Fruit fly (Drosophila melanogaster) whole organism, embryonic: ENCODE data around the gene CG12448.

Source experiments
- Antp ChIP-seq: fragments of 200-800 bp; sonication (Bioruptor generic); optimal IDR thresholded peaks from 3 replicates; lab custom pipeline; 2016; ENCODE audit warnings: missing biosample characterization, missing genetic modification characterization
- Asciz ChIP-seq: fragments of 200-800 bp; sonication (Bioruptor generic); optimal IDR thresholded peaks from 2 replicates; lab custom pipeline; 2017; ENCODE audit warnings: missing biosample characterization, mild to moderate bottlenecking, missing genetic modification characterization, missing genetic modification reagents
- Blimp-1 ChIP-seq: fragments of 200-800 bp; sonication (Bioruptor generic); optimal IDR thresholded peaks from 3 replicates; lab custom pipeline; 2018; ENCODE audit warnings: missing biosample characterization, missing genetic modification characterization, mild to moderate bottlenecking, moderate library complexity, missing genetic modification reagents
- CG10565 ChIP-seq: fragments of 200-800 bp; sonication (Bioruptor generic); optimal IDR thresholded peaks from 3 replicates; lab custom pipeline; 2016; ENCODE audit warnings: missing biosample characterization, mild to moderate bottlenecking, missing genetic modification characterization
- CG11247 ChIP-seq: fragments of 200-800 bp; sonication (Bioruptor generic); IDR thresholded peaks from 2 replicates; pipeline ENCODE4 v1.3.6; 2022; ENCODE audit warnings: missing biosample characterization, missing genetic modification characterization
- CG12219 ChIP-seq: fragments of 200-800 bp; sonication (Bioruptor generic); optimal IDR thresholded peaks from 3 replicates; lab custom pipeline; 2018; ENCODE audit warnings: missing biosample characterization, mild to moderate bottlenecking, missing genetic modification characterization
- CG12299 ChIP-seq: fragments of 200-800 bp; sonication (Bioruptor generic); optimal IDR thresholded peaks from 2 replicates; lab custom pipeline; 2018; ENCODE audit warnings: missing biosample characterization, mild to moderate bottlenecking, missing genetic modification characterization
- CG14710 ChIP-seq: fragments of 200-800 bp; sonication (Bioruptor generic); optimal IDR thresholded peaks from 3 replicates; lab custom pipeline; 2019; ENCODE audit warnings: missing biosample characterization, mild to moderate bottlenecking, missing genetic modification characterization, moderate library complexity
- CG15514 ChIP-seq: fragments of 200-800 bp; sonication (Bioruptor generic); optimal IDR thresholded peaks from 3 replicates; lab custom pipeline; 2017; ENCODE audit warnings: missing biosample characterization, missing genetic modification characterization, mild to moderate bottlenecking, moderate library complexity, missing genetic modification reagents
- CG17186 ChIP-seq: fragments of 200-800 bp; sonication (Bioruptor generic); optimal IDR thresholded peaks from 3 replicates; lab custom pipeline; 2017; ENCODE audit warnings: missing biosample characterization, missing genetic modification reagents, missing genetic modification characterization
- CG30020 ChIP-seq: fragments of 200-800 bp; optimal IDR thresholded peaks from 2 replicates; lab custom pipeline; 2019; ENCODE audit warnings: missing biosample characterization, mild to moderate bottlenecking, missing genetic modification characterization, moderate library complexity
- CG3065 ChIP-seq: fragments of 200-800 bp; sonication (Bioruptor generic); optimal IDR thresholded peaks from 2 replicates; lab custom pipeline; 2016; ENCODE audit warnings: missing biosample characterization, missing genetic modification characterization
- CG34376 ChIP-seq: fragments of 200-800 bp; sonication (Bioruptor generic); optimal IDR thresholded peaks from 2 replicates; lab custom pipeline; 2018; ENCODE audit warnings: missing biosample characterization, mild to moderate bottlenecking, missing genetic modification characterization
- CG7963 ChIP-seq: fragments of 200-800 bp; sonication (Bioruptor generic); IDR thresholded peaks from 3 replicates; pipeline ENCODE4 v1.3.6; 2022; ENCODE audit warnings: missing biosample characterization, missing genetic modification characterization; ENCODE audit not compliant: partially characterized antibody
- CG8924 ChIP-seq: fragments of 200-800 bp; optimal IDR thresholded peaks from 3 replicates; lab custom pipeline; 2019; ENCODE audit warnings: missing biosample characterization, mild to moderate bottlenecking, missing genetic modification characterization, moderate library complexity
- CG8944 ChIP-seq: fragments of 200-800 bp; sonication (Bioruptor generic); optimal IDR thresholded peaks from 3 replicates; lab custom pipeline; 2016; ENCODE audit warnings: missing biosample characterization, missing genetic modification characterization
- CG9876 ChIP-seq: fragments of 200-800 bp; sonication (Bioruptor generic); optimal IDR thresholded peaks from 2 replicates; lab custom pipeline; 2016; ENCODE audit warnings: missing biosample characterization, missing genetic modification characterization
- Drgx ChIP-seq: fragments of 200-800 bp; sonication (Bioruptor generic); IDR thresholded peaks from 2 replicates; pipeline ENCODE4 v1.3.6; 2022; ENCODE audit warnings: missing biosample characterization, missing genetic modification characterization
- HmgD ChIP-seq: fragments of 200-800 bp; sonication (Bioruptor generic); optimal IDR thresholded peaks from 3 replicates; lab custom pipeline; 2016; ENCODE audit warnings: missing biosample characterization, missing genetic modification characterization
- Hmr ChIP-seq: fragments of 200-800 bp; sonication (Bioruptor generic); optimal IDR thresholded peaks from 3 replicates; lab custom pipeline; 2017; ENCODE audit warnings: mild to moderate bottlenecking, missing biosample characterization, missing genetic modification reagents, missing genetic modification characterization
- Med ChIP-seq: fragments of 200-800 bp; sonication (Bioruptor generic); peaks from one replicate; lab custom pipeline; 2016; ENCODE audit warnings: missing biosample characterization, missing genetic modification characterization, mild to moderate bottlenecking, inconsistent platforms, moderate library complexity
- Sry-β ChIP-seq: fragments of 200-800 bp; sonication (Bioruptor generic); optimal IDR thresholded peaks from 2 replicates; lab custom pipeline; 2018; ENCODE audit warnings: missing biosample characterization, mild to moderate bottlenecking, missing genetic modification characterization, moderate library complexity
- ab ChIP-seq: fragments of 200-800 bp; sonication (Bioruptor generic); optimal IDR thresholded peaks from 2 replicates; lab custom pipeline; 2016; ENCODE audit warnings: missing biosample characterization, missing genetic modification characterization
- al ChIP-seq: fragments of 200-800 bp; sonication (Bioruptor generic); IDR thresholded peaks from 2 replicates; pipeline ENCODE4 v1.3.6; 2022; ENCODE audit warnings: missing biosample characterization, missing genetic modification characterization
- ato ChIP-seq: fragments of 200-800 bp; sonication (Bioruptor generic); IDR thresholded peaks from 2 replicates; pipeline ENCODE4 v1.3.6; 2022; ENCODE audit warnings: missing biosample characterization, missing genetic modification characterization; ENCODE audit not compliant: partially characterized antibody
- cas ChIP-seq: fragments of 200-800 bp; sonication (Bioruptor generic); IDR thresholded peaks from 2 replicates; pipeline ENCODE4 v1.3.6; 2022; ENCODE audit warnings: missing biosample characterization, missing genetic modification characterization
- chn ChIP-seq: fragments of 200-800 bp; sonication (Bioruptor generic); optimal IDR thresholded peaks from 2 replicates; lab custom pipeline; 2016; ENCODE audit warnings: missing biosample characterization, missing genetic modification characterization
- ci ChIP-seq: fragments of 200-800 bp; sonication (Bioruptor generic); IDR thresholded peaks from 3 replicates; pipeline ENCODE4 v1.3.6; 2022; ENCODE audit warnings: missing biosample characterization, missing genetic modification characterization
- dati ChIP-seq: fragments of 200-800 bp; sonication (Bioruptor generic); IDR thresholded peaks from 2 replicates; pipeline ENCODE4 v1.3.6; 2022; ENCODE audit warnings: missing biosample characterization, missing genetic modification characterization
- eyg ChIP-seq: fragments of 200-800 bp; sonication (Bioruptor generic); optimal IDR thresholded peaks from 3 replicates; lab custom pipeline; 2016; ENCODE audit warnings: missing biosample characterization, missing genetic modification characterization
- fu2 ChIP-seq: fragments of 200-800 bp; sonication (Bioruptor generic); optimal IDR thresholded peaks from 2 replicates; lab custom pipeline; 2016; ENCODE audit warnings: missing biosample characterization, missing genetic modification characterization
- gem ChIP-seq: fragments of 200-800 bp; sonication (Bioruptor generic); optimal IDR thresholded peaks from 2 replicates; lab custom pipeline; 2019; ENCODE audit warnings: missing biosample characterization, mild to moderate bottlenecking, missing genetic modification characterization, moderate library complexity
- gfzf ChIP-seq: fragments of 200-800 bp; sonication (Bioruptor generic); optimal IDR thresholded peaks from 2 replicates; lab custom pipeline; 2016; ENCODE audit warnings: missing biosample characterization, mild to moderate bottlenecking, missing genetic modification characterization, moderate library complexity
- knrl ChIP-seq: fragments of 200-800 bp; sonication (Bioruptor generic); IDR thresholded peaks from 3 replicates; pipeline ENCODE4 v1.3.6; 2022; ENCODE audit warnings: missing biosample characterization, missing genetic modification characterization; ENCODE audit not compliant: partially characterized antibody
- lilli ChIP-seq: fragments of 200-800 bp; sonication (Bioruptor generic); optimal IDR thresholded peaks from 3 replicates; lab custom pipeline; 2016; ENCODE audit warnings: missing biosample characterization, missing genetic modification characterization
- nau ChIP-seq: fragments of 200-800 bp; sonication (Bioruptor generic); optimal IDR thresholded peaks from 3 replicates; lab custom pipeline; 2017; ENCODE audit warnings: missing biosample characterization, mild to moderate bottlenecking, missing genetic modification characterization, missing genetic modification reagents
- nerfin-2 ChIP-seq: fragments of 200-800 bp; sonication (Bioruptor generic); IDR thresholded peaks from 2 replicates; pipeline ENCODE4 v1.3.6; 2022; ENCODE audit warnings: missing biosample characterization, missing genetic modification characterization; ENCODE audit not compliant: partially characterized antibody
- pita ChIP-seq: fragments of 200-800 bp; sonication (Bioruptor generic); optimal IDR thresholded peaks from 2 replicates; lab custom pipeline; 2017; ENCODE audit warnings: missing biosample characterization, mild to moderate bottlenecking, missing genetic modification characterization
- pzg ChIP-seq: fragments of 200-800 bp; sonication (Bioruptor generic); optimal IDR thresholded peaks from 3 replicates; lab custom pipeline; 2018; ENCODE audit warnings: missing biosample characterization, mild to moderate bottlenecking, missing genetic modification characterization, moderate library complexity
- row ChIP-seq: fragments of 200-800 bp; sonication (Bioruptor generic); IDR thresholded peaks from 3 replicates; pipeline ENCODE4 v1.3.6; 2022; ENCODE audit warnings: missing biosample characterization, missing genetic modification characterization
- sd ChIP-seq: fragments of 200-800 bp; sonication (Bioruptor generic); optimal IDR thresholded peaks from 3 replicates; lab custom pipeline; 2018; ENCODE audit warnings: missing biosample characterization, mild to moderate bottlenecking, missing genetic modification characterization, moderate library complexity
- slp2 ChIP-seq: fragments of 200-800 bp; sonication (Bioruptor generic); optimal IDR thresholded peaks from 2 replicates; lab custom pipeline; 2016; ENCODE audit warnings: missing biosample characterization, missing genetic modification characterization
- sr ChIP-seq: fragments of 200-800 bp; sonication (Bioruptor generic); IDR thresholded peaks from 3 replicates; pipeline ENCODE4 v1.3.6; 2022; ENCODE audit warnings: missing biosample characterization, missing genetic modification characterization
- ssp ChIP-seq: fragments of 200-800 bp; sonication (Bioruptor generic); IDR thresholded peaks from 2 replicates; pipeline ENCODE4 v1.3.6; 2022; ENCODE audit warnings: missing biosample characterization, missing genetic modification characterization
- tin ChIP-seq: fragments of 200-800 bp; sonication (Bioruptor generic); optimal IDR thresholded peaks from 3 replicates; lab custom pipeline; 2016; ENCODE audit warnings: missing biosample characterization, missing genetic modification characterization
- toy ChIP-seq: fragments of 200-800 bp; sonication (Bioruptor generic); IDR thresholded peaks from 2 replicates; pipeline ENCODE4 v1.3.6; 2022; ENCODE audit warnings: missing biosample characterization, missing genetic modification characterization
- tup ChIP-seq: fragments of 200-800 bp; sonication (Bioruptor generic); optimal IDR thresholded peaks from 2 replicates; lab custom pipeline; 2016; ENCODE audit warnings: missing biosample characterization, mild to moderate bottlenecking, missing genetic modification characterization, moderate library complexity
- wor ChIP-seq: fragments of 200-800 bp; sonication (Bioruptor generic); IDR thresholded peaks from 2 replicates; pipeline ENCODE4 v1.3.6; 2022; ENCODE audit warnings: missing biosample characterization, missing genetic modification characterization
- yki ChIP-seq: fragments of >200 bp; optimal IDR thresholded peaks from 3 replicates; lab custom pipeline; 2018

Gene CG12448

DNA sequence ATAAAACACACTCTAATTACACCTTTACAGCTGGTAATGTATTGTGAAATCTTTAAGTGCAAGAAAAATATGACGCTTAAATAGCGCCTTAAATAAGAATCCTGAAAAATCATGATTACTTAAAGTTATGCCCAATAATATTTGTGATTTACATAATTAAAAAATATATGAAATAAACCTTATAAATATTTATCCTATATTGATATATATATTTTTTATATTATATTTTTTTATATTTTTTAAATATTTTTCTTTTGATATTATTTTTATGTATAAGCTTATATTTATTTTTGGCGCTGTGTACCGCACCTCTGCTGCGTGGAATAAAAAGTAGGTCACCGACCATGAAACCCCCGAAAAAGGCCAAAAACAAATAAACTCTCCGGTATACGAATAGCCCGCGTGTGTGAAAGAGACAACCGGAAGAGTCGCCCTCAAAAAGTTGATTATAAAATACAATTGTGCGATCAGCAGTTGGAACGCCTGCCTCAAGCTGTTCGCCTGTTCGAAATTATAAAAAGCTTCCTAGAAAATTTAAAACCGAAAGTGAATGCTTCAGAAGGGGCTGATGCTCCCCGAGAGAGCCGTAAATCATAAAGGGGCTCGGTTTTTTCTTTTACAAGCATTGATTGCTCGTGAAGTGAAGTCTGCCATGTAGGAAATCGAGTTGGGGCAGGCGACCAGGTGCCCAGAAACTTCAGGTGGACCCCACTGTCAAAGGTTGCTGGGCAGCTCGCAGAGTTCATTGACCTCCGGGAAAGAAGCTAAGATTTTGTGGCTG, 32.6 kb upstream of the CG12448 start (continued):
- peak; percentile 50 for TF ChIP-seq HmgD (GFP tag; lab: Kevin White, UChicago)
- no peak for TF ChIP-seq CG9876 (GFP tag; lab: Kevin White, UChicago)
- TF ChIP-seq Hmr (GFP tag; lab: Kevin White, UChicago): peak; percentile 40
- no peak for TF ChIP-seq CG17186 (GFP tag; lab: Kevin White, UChicago)
- TF ChIP-seq pita: no peak
- peak; percentile 49 for TF ChIP-seq CG12299 (tag; lab: Kevin White, UChicago)
- TF ChIP-seq CG3065: no peak
- no peak for TF ChIP-seq CG11247 (GFP tag; lab: Robert Waterston, UW)
- no peak for TF ChIP-seq pzg (GFP tag; lab: Kevin White, UChicago)
- peak; percentile 74 for TF ChIP-seq CG8924
- TF ChIP-seq sr (GFP tag; lab: Robert Waterston, UW): peak; percentile 2; the same call in 1 of the 3 replicates
- TF ChIP-seq tin (GFP tag; lab: Kevin White, UChicago): no peak
- no peak for TF ChIP-seq CG12219 (GFP tag; lab: Kevin White, UChicago)
- peak; percentile 39; the same call in 2 of the 3 replicates for TF ChIP-seq row (GFP tag; lab: Robert Waterston, UW)
- no peak for TF ChIP-seq dati (GFP tag; lab: Robert Waterston, UW)
- TF ChIP-seq tup (GFP tag; lab: Kevin White, UChicago): no peak
- TF ChIP-seq al (GFP tag; lab: Robert Waterston, UW): no peak
- peak; percentile 75 for TF ChIP-seq ci
- TF ChIP-seq chn: no peak
- peak; percentile 91 for TF ChIP-seq sd (tag; lab: Kevin White, UChicago)
- peak; percentile 8 for TF ChIP-seq nau (GFP tag; lab: Kevin White, UChicago)
- no peak for TF ChIP-seq slp2 (GFP tag; lab: Kevin White, UChicago)
- TF ChIP-seq cas (GFP tag; lab: Robert Waterston, UW): no peak
- TF ChIP-seq CG34376: peak; percentile 88
- no peak for TF ChIP-seq lilli (GFP tag; lab: Kevin White, UChicago)
- no peak for TF ChIP-seq ssp (GFP tag; lab: Robert Waterston, UW)
- 0 out of 2 replicates have a peak, but pooled peaks have one; percentile 11 for TF ChIP-seq wor (GFP tag; lab: Robert Waterston, UW)
- no peak for TF ChIP-seq CG10565 (GFP tag; lab: Kevin White, UChicago)
- no peak for TF ChIP-seq eyg (GFP tag; lab: Kevin White, UChicago)
- TF ChIP-seq knrl (GFP tag; lab: Robert Waterston, UW): peak; percentile 35; the same call in 1 of the 3 replicates
- no peak for TF ChIP-seq Antp (GFP tag; lab: Kevin White, UChicago)
- peak; percentile 45; the same call in 1 of the 2 replicates for TF ChIP-seq ato (GFP tag; lab: Robert Waterston, UW)
- TF ChIP-seq nerfin-2 (GFP tag; lab: Robert Waterston, UW): 0 out of 2 replicates have a peak, but pooled peaks have one; percentile 17
- TF ChIP-seq toy (GFP tag; lab: Robert Waterston, UW): no peak
- TF ChIP-seq CG14710 (tag; lab: Kevin White, UChicago): peak; percentile 54
- TF ChIP-seq Med (GFP tag; lab: Kevin White, UChicago): peak; percentile 88
- TF ChIP-seq CG15514: peak; percentile 4
- peak; percentile 35 for TF ChIP-seq Sry-β (GFP tag; lab: Kevin White, UChicago)
- TF ChIP-seq Drgx: no peak
- no peak for TF ChIP-seq CG8944 (GFP tag; lab: Kevin White, UChicago)
- no peak for TF ChIP-seq yki (lab: Kevin White, UChicago)
- peak; percentile 100 for TF ChIP-seq Blimp-1 (GFP tag; lab: Kevin White, UChicago)
- TF ChIP-seq fu2 (GFP tag; lab: Kevin White, UChicago): no peak
- TF ChIP-seq ab (GFP tag; lab: Kevin White, UChicago): no peak
- TF ChIP-seq gfzf (GFP tag; lab: Kevin White, UChicago): no peak
- TF ChIP-seq CG7963 (GFP tag; lab: Robert Waterston, UW): no peak
- peak; percentile 87 for TF ChIP-seq gem (tag; lab: Kevin White, UChicago)
- peak; percentile 24 for TF ChIP-seq CG30020 (tag; lab: Kevin White, UChicago)
- peak; percentile 65 for TF ChIP-seq Asciz (GFP tag; lab: Kevin White, UChicago)
